Fruit fly (Drosophila melanogaster): ENCODE measurements around the gene HGTX.

The HGTX gene

DNA sequence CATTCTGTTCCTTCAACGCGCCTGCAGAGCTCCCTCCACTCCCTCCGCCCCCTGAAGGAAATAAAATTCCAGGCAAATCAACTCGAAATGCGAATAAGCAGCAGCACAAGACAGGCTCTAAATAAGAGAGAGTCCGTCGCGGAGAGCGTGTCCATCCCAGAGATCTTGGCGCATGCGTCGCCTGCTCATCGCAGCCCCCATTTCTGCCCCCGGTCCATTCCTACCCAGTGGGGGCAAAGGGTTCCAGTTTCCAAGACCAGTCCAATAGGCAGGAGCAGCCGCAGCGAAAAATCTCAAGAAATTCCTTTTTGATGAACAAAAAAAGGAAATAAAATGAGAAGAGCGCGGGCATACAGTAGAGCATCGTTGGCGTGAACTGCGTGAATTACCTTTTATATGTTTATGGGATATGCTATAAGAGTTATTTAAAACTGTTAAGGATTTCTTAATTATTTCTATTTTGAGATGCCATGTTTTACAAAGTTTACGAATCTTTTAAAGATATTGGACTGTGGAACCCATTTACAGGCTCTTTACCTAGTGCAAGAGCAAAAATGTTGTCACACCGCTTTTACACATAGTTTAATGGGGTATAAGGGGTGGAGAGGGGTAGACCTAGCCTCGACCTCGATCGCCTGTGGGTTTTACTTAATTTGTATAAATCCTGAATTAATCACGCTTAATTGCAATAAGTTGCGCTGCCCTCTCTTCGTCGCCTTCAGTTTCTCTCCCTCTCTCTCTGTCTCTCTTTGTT is 34.9 kb upstream of the HGTX start (continued):
- TF ChIP-seq CG13424 (tag; optimal IDR thresholded peaks at IDR 0.05) (peak; percentile 21), Jarid2 (GFP tag; optimal IDR thresholded peaks at IDR 0.05) (no peak), Xrp1 (GFP tag; IDR thresholded peaks at IDR 0.05) (peak; percentile 59; the same call in 1 of the 2 replicates), CG5245 (GFP tag; optimal IDR thresholded peaks at IDR 0.05) (no peak), CG3995 (GFP tag; optimal IDR thresholded peaks at IDR 0.05) (no peak), CG43689 (GFP tag; IDR thresholded peaks at IDR 0.05) (no peak), CG11247 (GFP tag; IDR thresholded peaks at IDR 0.05) (no peak), CG30403 (GFP tag; optimal IDR thresholded peaks at IDR 0.05) (peak; percentile 29), HLHmδ (GFP tag; optimal IDR thresholded peaks at IDR 0.05) (no peak), lola (GFP tag; optimal IDR thresholded peaks at IDR 0.05) (peak in 1 of 3 experiments; percentile 53), ato (GFP tag; IDR thresholded peaks at IDR 0.05; ENCODE audit: partially characterized antibody) (no peak), gcm (GFP tag; optimal IDR thresholded peaks at IDR 0.05) (peak; percentile 10), CG6254 (GFP tag; optimal IDR thresholded peaks at IDR 0.05) (no peak), Pdp1 (GFP tag; optimal IDR thresholded peaks at IDR 0.05) (peak in 1 of 2 experiments; percentile 28), CG10959 (GFP tag; IDR thresholded peaks at IDR 0.05) (0 out of 2 replicates have a peak, but pooled peaks have one; percentile 20), CG10654 (GFP tag; optimal IDR thresholded peaks at IDR 0.05) (no peak), Sox102F (GFP tag; optimal IDR thresholded peaks at IDR 0.05) (peak; percentile 43), PHDP (tag; optimal IDR thresholded peaks at IDR 0.05) (peak; percentile 30), hkb (optimal IDR thresholded peaks at IDR 0.05) (no peak), hkb (GFP tag; IDR thresholded peaks at IDR 0.05) (0 out of 2 replicates have a peak, but pooled peaks have one; percentile 27), CG15601 (tag; optimal IDR thresholded peaks at IDR 0.05) (no peak), CG10462 (GFP tag; optimal IDR thresholded peaks at IDR 0.05) (no peak), Doc2 (GFP tag; IDR thresholded peaks at IDR 0.05) (no peak), CG9727 (GFP tag; optimal IDR thresholded peaks at IDR 0.05) (peak; percentile 7), gce (GFP tag; IDR thresholded peaks at IDR 0.05) (no peak), Bdp1 (GFP tag; optimal IDR thresholded peaks at IDR 0.05) (no peak), nom (GFP tag; optimal IDR thresholded peaks at IDR 0.05) (peak; percentile 94), row (GFP tag; IDR thresholded peaks at IDR 0.05) (peak; percentile 56; the same call in 2 of the 3 replicates), CG30431 (GFP tag; optimal IDR thresholded peaks at IDR 0.05) (no peak), ase (GFP tag; IDR thresholded peaks at IDR 0.05) (peak; percentile 29; the same call in 1 of the 3 replicates), CG14965 (GFP tag; optimal IDR thresholded peaks at IDR 0.05; ENCODE audit: borderline replicate concordance) (peak; percentile 5), klu (GFP tag; IDR thresholded peaks at IDR 0.05) (no peak), YL-1 (GFP tag; optimal IDR thresholded peaks at IDR 0.05) (no peak), Stat92E (GFP tag; optimal IDR thresholded peaks at IDR 0.05) (no peak), CG11456 (GFP tag; IDR thresholded peaks at IDR 0.05) (no peak), HLH54F (GFP tag; optimal IDR thresholded peaks at IDR 0.05) (no peak), CG2120 (GFP tag; optimal IDR thresholded peaks at IDR 0.05) (peak; percentile 4), CG2678 (tag; optimal IDR thresholded peaks at IDR 0.05) (peak; percentile 29), ttk (GFP tag; IDR thresholded peaks at IDR 0.05) (peak; percentile 9; the same call in 1 of the 2 replicates), CG10147 (GFP tag; optimal IDR thresholded peaks at IDR 0.05) (no peak), ro (GFP tag; IDR thresholded peaks at IDR 0.05) (no peak), CG8388 (GFP tag; optimal IDR thresholded peaks at IDR 0.05) (peak; percentile 35), mam (GFP tag; optimal IDR thresholded peaks at IDR 0.05) (no peak), CG6175 (GFP tag; IDR thresholded peaks at IDR 0.05) (no peak), h (optimal IDR thresholded peaks at IDR 0.05) (no peak), CG16815 (GFP tag; optimal IDR thresholded peaks at IDR 0.05) (peak; percentile 5), CG8281 (tag; optimal IDR thresholded peaks at IDR 0.05) (no peak), chif (GFP tag; optimal IDR thresholded peaks at IDR 0.05) (peak in 1 of 2 experiments; percentile 55), CoRest (tag; optimal IDR thresholded peaks at IDR 0.05) (peak; percentile 30)
